Fruit fly (Drosophila melanogaster): ENCODE results near the gene ca.

dm6 chr3R:29838751-29839150 is 32.1 kb downstream of the ca start:
- TF ChIP-seq dac (GFP tag; optimal IDR thresholded peaks at IDR 0.05) (no peak), CG7368 (GFP tag; optimal IDR thresholded peaks at IDR 0.05) (no peak), Gug (GFP tag; IDR thresholded peaks at IDR 0.05) (no peak), CG32006 (GFP tag; optimal IDR thresholded peaks at IDR 0.05) (peak; percentile 47)
